Worm (Caenorhabditis elegans) whole organism, young adult: ENCODE data around the gene nhr-7.
"Not testable (repeated sequence)": the region's sequence is repeated elsewhere in the genome, so short reads cannot be mapped to it uniquely, and the experiment has no call there.

Experiments
- F10E7.11 ChIP-seq: sonication (generic microtip); optimal IDR thresholded peaks from 2 replicates; lab custom pipeline; 2017; ENCODE audit warnings: mild to moderate bottlenecking, missing genetic modification characterization, moderate library complexity, missing compliant biosample characterization
- F39B2.1 ChIP-seq: fragments of 200-800 bp; sonication (Bioruptor generic); IDR thresholded peaks from 2 replicates; pipeline ENCODE4 v1.3.6; 2022; ENCODE audit warnings: missing genetic modification reagents, missing genetic modification characterization, missing compliant biosample characterization
- F49E8.2 ChIP-seq: sonication (generic microtip); optimal IDR thresholded peaks from 3 replicates; lab custom pipeline; 2017; ENCODE audit warnings: missing genetic modification characterization, mild to moderate bottlenecking, missing compliant biosample characterization, antibody characterized with exemption, moderate library complexity; ENCODE audit not compliant: insufficient read depth
- atf-7 ChIP-seq: sonication (generic microtip); optimal IDR thresholded peaks from 2 replicates; lab custom pipeline; 2017; ENCODE audit warnings: mild to moderate bottlenecking, missing genetic modification characterization, missing compliant biosample characterization
- athp-1 ChIP-seq: sonication (generic microtip); optimal IDR thresholded peaks from 2 replicates; lab custom pipeline; 2017; ENCODE audit warnings: mild to moderate bottlenecking, missing genetic modification characterization, missing compliant biosample characterization
- attf-5 ChIP-seq: fragments of 200-800 bp; sonication (Bioruptor generic); optimal IDR thresholded peaks from 2 replicates; lab custom pipeline; 2018; ENCODE audit warnings: mild to moderate bottlenecking, missing genetic modification characterization, missing compliant biosample characterization
- ceh-27 ChIP-seq: fragments of 200-800 bp; sonication (Bioruptor generic); optimal IDR thresholded peaks from 2 replicates; lab custom pipeline; 2018; ENCODE audit warnings: mild to moderate bottlenecking, missing genetic modification characterization, moderate library complexity, missing compliant biosample characterization
- dox-1 ChIP-seq: fragments of 200-800 bp; sonication (Bioruptor generic); IDR thresholded peaks from 2 replicates; pipeline ENCODE4 v1.3.6; 2022; ENCODE audit warnings: missing genetic modification reagents, missing genetic modification characterization, missing compliant biosample characterization
- dpl-1 ChIP-seq: fragments of 150-350 bp; optimal IDR thresholded peaks from 2 replicates; lab custom pipeline; 2014; ENCODE audit warnings: missing biosample characterization, missing genetic modification reagents, missing genetic modification characterization
- efl-1 ChIP-seq: fragments of 150-350 bp; optimal IDR thresholded peaks from 2 replicates; lab custom pipeline; 2014; ENCODE audit warnings: missing biosample characterization, missing genetic modification reagents, missing genetic modification characterization
- ets-4 ChIP-seq: fragments of 200-800 bp; sonication (Bioruptor generic); optimal IDR thresholded peaks from 2 replicates; lab custom pipeline; 2018; ENCODE audit warnings: mild to moderate bottlenecking, missing genetic modification characterization, missing compliant biosample characterization
- hlh-12 ChIP-seq: sonication (generic microtip); optimal IDR thresholded peaks from 2 replicates; lab custom pipeline; 2016; ENCODE audit warnings: missing genetic modification characterization, missing compliant biosample characterization
- hmg-20 ChIP-seq: fragments of 200-800 bp; sonication (Bioruptor generic); IDR thresholded peaks from 2 replicates; pipeline ENCODE4 v1.3.6; 2022; ENCODE audit warnings: missing genetic modification reagents, missing genetic modification characterization, missing compliant biosample characterization
- hrde-1 ChIP-seq: sonication (generic microtip); optimal IDR thresholded peaks from 2 replicates; lab custom pipeline; 2016; ENCODE audit warnings: missing genetic modification characterization, mild to moderate bottlenecking, missing compliant biosample characterization, moderate library complexity, missing genotype, missing genetic modification reagents, borderline replicate concordance
- let-607 ChIP-seq, 2 experiments: fragments of 200-800 bp in 1 of 2; sonication (Bioruptor generic) in 1 of 2; sonication (generic microtip) in 1 of 2; optimal IDR thresholded peaks; 2 replicates each; lab custom pipeline; 2016 to 2018; ENCODE audit warnings: mild to moderate bottlenecking in 2 of 2, missing compliant biosample characterization in 2 of 2, missing genetic modification characterization in 2 of 2, moderate library complexity in 2 of 2, missing genotype in 1 of 2
- madf-10 ChIP-seq: sonication (generic microtip); optimal IDR thresholded peaks from 2 replicates; lab custom pipeline; 2016; ENCODE audit warnings: mild to moderate bottlenecking, missing genetic modification characterization, missing compliant biosample characterization
- madf-6 ChIP-seq: fragments of 200-800 bp; sonication (Bioruptor generic); IDR thresholded peaks from 2 replicates; pipeline ENCODE4 v1.3.6; 2022; ENCODE audit warnings: missing genetic modification reagents, missing genetic modification characterization, missing compliant biosample characterization
- mxl-1 ChIP-seq: sonication (generic microtip); optimal IDR thresholded peaks from 2 replicates; lab custom pipeline; 2016; ENCODE audit warnings: missing genetic modification characterization, missing compliant biosample characterization
- nhr-80 ChIP-seq: sonication (generic microtip); optimal IDR thresholded peaks from 2 replicates; lab custom pipeline; 2016; ENCODE audit warnings: missing genetic modification characterization, missing compliant biosample characterization
- nhr-90 ChIP-seq: sonication (generic microtip); optimal IDR thresholded peaks from 2 replicates; lab custom pipeline; 2016; ENCODE audit warnings: missing genotype, mild to moderate bottlenecking, missing genetic modification characterization, missing compliant biosample characterization
- pha-4 ChIP-seq: fragments of 150-350 bp; sonication (generic microtip); optimal IDR thresholded peaks from 2 replicates; lab custom pipeline; 2014; ENCODE audit warnings: missing biosample characterization, missing genetic modification reagents, missing genetic modification characterization
- sea-2 ChIP-seq: fragments of 200-800 bp; sonication (Bioruptor generic); IDR thresholded peaks from 2 replicates; pipeline ENCODE4 v1.3.6; 2022; ENCODE audit warnings: missing genetic modification characterization, missing compliant biosample characterization
- zfh-2 ChIP-seq: fragments of 200-800 bp; sonication (Bioruptor generic); conservative IDR thresholded peaks from 2 replicates; pipeline ENCODE4 v1.3.6; 2022; ENCODE audit warnings: missing genetic modification reagents, missing genetic modification characterization, missing compliant biosample characterization
- zim-3 ChIP-seq: sonication (generic microtip); optimal IDR thresholded peaks from 2 replicates; lab custom pipeline; 2017; ENCODE audit warnings: mild to moderate bottlenecking, missing genetic modification characterization, moderate library complexity, missing compliant biosample characterization
- ztf-22 ChIP-seq: fragments of 200-800 bp; sonication (Bioruptor generic); optimal IDR thresholded peaks from 2 replicates; lab custom pipeline; 2018; ENCODE audit warnings: mild to moderate bottlenecking, missing genetic modification characterization, moderate library complexity, missing compliant biosample characterization

Gene nhr-7

DNA sequence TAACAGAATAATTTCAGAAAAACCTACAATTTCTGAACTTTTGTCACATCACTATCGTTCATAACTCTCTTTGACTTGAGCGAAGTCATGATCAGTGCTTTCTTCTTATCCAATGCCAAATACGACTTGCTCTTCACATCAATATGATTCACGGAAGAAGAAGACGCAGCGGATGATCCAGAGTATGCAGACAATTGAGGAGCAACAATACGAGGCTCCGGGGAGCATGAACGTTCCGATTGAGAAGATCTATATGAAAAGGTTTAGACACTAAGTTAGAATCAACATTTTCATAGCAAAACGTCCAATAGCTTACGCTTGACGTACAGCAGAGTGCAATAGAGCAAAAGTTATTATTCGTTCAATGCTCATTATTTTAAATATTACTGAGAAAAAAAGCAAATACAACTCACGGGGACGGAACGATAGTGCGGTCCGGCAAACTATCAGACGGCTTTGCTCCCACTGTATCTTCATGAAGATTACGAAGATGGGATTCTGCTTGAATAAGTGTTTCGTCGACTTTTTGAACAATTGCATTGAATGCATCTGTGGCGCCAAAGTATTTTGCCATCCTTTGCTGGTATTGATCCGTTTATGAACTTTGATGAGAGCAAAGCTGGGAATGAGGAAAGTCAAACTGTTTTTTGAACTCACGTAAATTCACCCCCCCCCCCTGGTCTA is 10.5 kb downstream of the nhr-7 start, which contains the start of gene C05C12.5:
Gene C05C12.5 (minus strand): TSS at position 642 of the 684 bp plus-strand sequence.
- TF ChIP-seq hmg-20 (no peak), sea-2 (no peak), F10E7.11 (tag; lab: Kevin White, UChicago) (no peak), F49E8.2 (no peak), ztf-22 (GFP tag; lab: Kevin White, UChicago) (no peak)

DNA sequence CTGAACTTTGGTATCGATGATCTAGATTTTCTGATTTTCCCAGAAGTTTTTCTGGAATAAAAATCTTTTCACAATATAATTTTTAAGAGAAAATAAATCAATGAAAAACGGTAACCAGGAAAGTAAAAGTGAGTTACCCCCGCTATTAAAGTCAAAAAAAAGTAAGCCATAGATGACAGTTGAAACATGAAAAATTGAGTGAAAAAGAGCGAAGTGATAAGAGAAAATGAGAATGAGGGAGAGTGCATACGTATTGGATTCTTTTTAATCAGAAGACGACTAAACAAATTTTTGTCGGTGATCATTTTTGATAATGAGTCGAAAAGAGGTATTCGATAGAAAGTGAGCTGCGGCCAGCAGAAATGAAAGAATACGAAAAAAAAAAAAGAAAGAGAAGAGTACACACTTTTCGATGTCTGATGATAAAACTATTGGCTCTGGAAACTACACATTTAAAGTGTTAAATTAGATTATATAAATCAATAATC is 11.6 kb downstream of the nhr-7 start, which contains the start of gene gtl-1:
Gene gtl-1 (minus strand): TSS at position 51 of the 488 bp plus-strand sequence.
- TF ChIP-seq attf-5 (GFP tag; lab: Kevin White, UChicago), result no peak
- TF ChIP-seq madf-6 (GFP tag; lab: Robert Waterston, UW), result no peak
- no peak for TF ChIP-seq efl-1 (GFP tag; lab: Kevin White, UChicago)
- TF ChIP-seq dpl-1 (GFP tag; lab: Kevin White, UChicago), result no peak
- peak; percentile 97 for TF ChIP-seq nhr-80 (tag; lab: Kevin White, UChicago)
- TF ChIP-seq, all 124 proteins: peak for 1

DNA sequence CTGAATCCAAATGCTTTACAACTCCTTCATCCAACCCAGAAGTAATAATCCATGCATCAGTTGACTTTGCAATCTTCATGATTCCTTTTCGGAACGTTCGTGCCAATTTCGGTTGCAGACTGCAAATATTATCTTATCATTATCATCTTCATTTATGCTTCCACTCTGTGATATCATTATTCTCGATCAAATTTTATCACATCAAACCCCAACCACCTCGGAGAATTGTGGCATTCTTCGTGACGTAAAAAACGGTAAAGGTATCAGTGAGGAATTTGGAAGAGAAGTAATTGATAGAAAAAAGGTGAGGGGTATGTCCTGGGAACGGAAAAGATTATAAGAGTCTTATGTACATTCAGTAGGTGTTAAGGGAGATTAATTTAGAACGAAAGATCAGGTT is 13.7 kb downstream of the nhr-7 start:
- TF ChIP-seq ets-4 (GFP tag; lab: Kevin White, UChicago), result peak; percentile 56
- no peak for TF ChIP-seq F39B2.1
- peak; percentile 57 for TF ChIP-seq dox-1
- TF ChIP-seq nhr-80 (tag; lab: Kevin White, UChicago), result peak; percentile 95
- TF ChIP-seq, all 124 proteins: peak for 3

DNA sequence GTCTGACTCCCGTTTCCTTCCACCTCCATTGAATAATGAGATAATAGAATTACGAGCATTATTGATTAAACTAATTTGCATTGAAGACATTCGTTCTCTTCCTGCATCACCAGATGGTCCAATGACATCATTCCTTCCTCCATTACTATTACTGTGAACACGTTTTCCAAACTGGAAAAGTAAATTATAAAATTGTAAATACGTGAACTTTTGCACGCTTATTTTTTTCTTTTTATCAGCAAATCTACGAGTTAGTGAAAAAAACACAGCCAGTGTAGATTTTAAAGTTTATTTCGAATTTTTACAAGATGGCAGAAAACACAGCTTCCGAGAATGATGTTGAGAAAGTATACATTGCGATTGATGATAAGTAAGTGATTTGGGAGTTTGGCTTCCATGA is 17.5 kb downstream of the nhr-7 start, which contains the start of gene C05C12.1:
Gene C05C12.1 (plus strand): TSS at position 301 of the 400 bp plus-strand sequence.
- TF ChIP-seq nhr-90; zfh-2; mxl-1 (tag; lab: Kevin White, UChicago): not testable (repeated sequence)
- TF ChIP-seq, all 124 proteins: peak for 0; not testable (repeated sequence) for 124

DNA sequence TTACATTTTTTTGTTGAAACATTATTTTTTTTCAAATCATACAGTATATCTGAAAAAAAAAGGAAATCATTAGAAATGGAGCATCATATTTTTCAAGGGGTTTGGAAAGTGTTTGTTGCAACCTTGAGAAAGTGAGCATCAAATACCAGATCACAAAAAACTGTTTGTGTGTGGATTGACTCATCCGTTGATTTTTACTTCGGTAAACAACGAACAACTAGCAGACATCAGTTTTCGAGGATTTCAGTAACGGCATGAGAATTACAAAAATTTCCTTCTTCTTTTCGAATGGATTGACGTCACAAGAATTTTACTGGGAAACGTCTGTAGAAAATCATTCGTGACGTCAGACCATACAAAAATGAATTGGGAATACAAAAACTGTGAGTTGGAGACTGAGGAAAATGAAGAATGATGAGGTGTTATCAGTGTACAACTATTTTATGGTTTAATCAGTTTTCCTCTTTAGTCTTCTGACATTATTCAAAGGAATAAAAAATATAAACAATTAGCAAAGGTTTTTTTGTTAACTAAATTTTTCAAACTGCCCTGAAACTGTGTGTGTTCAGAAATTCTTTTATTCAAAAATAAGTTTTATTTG is 23.0 kb downstream of the nhr-7 start, which contains the start of gene C05C12.4:
Gene C05C12.4 (minus strand): TSS at position 51 of the 601 bp plus-strand sequence.
- TF ChIP-seq nhr-80 (tag; lab: Kevin White, UChicago), result peak; percentile 35
- peak; percentile 4 for TF ChIP-seq pha-4
- TF ChIP-seq efl-1 (GFP tag; lab: Kevin White, UChicago), result no peak
- TF ChIP-seq hlh-12 (tag; lab: Kevin White, UChicago), result no peak
- no peak for TF ChIP-seq zim-3 (tag; lab: Kevin White, UChicago)
- peak in 1 of 2 experiments; percentile 20 for TF ChIP-seq let-607 (tag; optimal IDR thresholded peaks at IDR 0.05; lab: Kevin White, UChicago)

DNA sequence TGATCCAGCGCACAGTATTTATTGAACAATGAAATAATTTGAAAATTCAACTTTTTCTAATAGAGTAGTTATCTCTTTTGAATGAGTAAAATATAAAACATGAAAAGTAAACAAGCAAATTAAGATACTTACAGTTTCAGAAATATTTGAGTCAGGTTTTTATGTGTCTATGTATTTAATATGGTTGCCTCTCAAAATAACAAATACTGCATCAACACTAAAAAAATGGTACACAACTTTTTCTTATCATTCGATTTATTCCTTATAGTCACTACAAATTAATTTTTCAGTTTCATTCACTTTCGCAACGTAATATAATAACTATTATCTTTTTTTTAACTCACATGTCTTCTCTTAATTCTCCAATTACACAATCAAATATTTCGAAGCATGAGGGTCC is 23.7 kb downstream of the nhr-7 start:
- TF ChIP-seq F10E7.11 (tag; lab: Kevin White, UChicago) (no peak), zfh-2 (no peak), mxl-1 (tag; lab: Kevin White, UChicago) (no peak), ceh-27 (GFP tag; lab: Kevin White, UChicago) (no peak), madf-10 (no peak), atf-7 (tag; lab: Kevin White, UChicago) (no peak), athp-1 (tag; lab: Kevin White, UChicago) (no peak), sea-2 (no peak), attf-5 (GFP tag; lab: Kevin White, UChicago) (no peak), hrde-1 (tag; lab: Kevin White, UChicago) (no peak)
